Fruit fly (Drosophila melanogaster) Kc167 (cell line): Measurements from ENCODE around the gene SrpRalpha.

Source experiments
- Myc ChIP-seq: fragments of >200 bp; optimal IDR thresholded peaks from 2 replicates; lab custom pipeline; 2017; ENCODE audit warnings: missing external identifiers
- h ChIP-seq: fragments of >200 bp; optimal IDR thresholded peaks from 3 replicates; lab custom pipeline; 2018; ENCODE audit warnings: missing external identifiers
- ttk ChIP-seq: sonication (Bioruptor generic); optimal IDR thresholded peaks from 2 replicates; lab custom pipeline; 2017; ENCODE audit warnings: missing external identifiers

- TF ChIP-seq Myc (lab: Kevin White, UChicago) (no peak), ttk (no peak), h (lab: Kevin White, UChicago) (no peak)
These were observed 5.3 kb downstream of the SrpRalpha start for dm6 chrX:11123561-11123960.
